Fruit fly (Drosophila melanogaster) whole organism: Measurements from ENCODE around the gene sala.

Experiments used
- CG8478 ChIP-seq: fragments of >200 bp; optimal IDR thresholded peaks from 2 replicates; lab custom pipeline; 2018; ENCODE audit warnings: inconsistent platforms
- EcR ChIP-seq, 2 experiments: fragments of >200 bp; optimal IDR thresholded peaks; 2 replicates each; lab custom pipeline; 2017; ENCODE audit warnings: missing biosample characterization in 2 of 2, missing genetic modification characterization in 2 of 2, missing genetic modification reagents in 2 of 2
- psq ChIP-seq: fragments of >200 bp; optimal IDR thresholded peaks from 2 replicates; lab custom pipeline; 2017
- usp ChIP-seq: fragments of >200 bp; optimal IDR thresholded peaks from 2 replicates; lab custom pipeline; 2017; ENCODE audit warnings: missing biosample characterization, missing genetic modification characterization, mixed read lengths

dm6 chr2L:11531520-11531919 is 47.0 kb downstream of the sala start, which contains the start of gene CG34162:
- TF ChIP-seq psq (lab: Kevin White, UChicago) = no peak
- TF ChIP-seq EcR (GFP tag; optimal IDR thresholded peaks at IDR 0.05; lab: Kevin White, UChicago) = no peak
- no peak for TF ChIP-seq CG8478 (lab: Kevin White, UChicago)
- TF ChIP-seq usp (GFP tag; lab: Kevin White, UChicago) = no peak
